Fruit fly (Drosophila melanogaster): ENCODE results near the gene CG42327.

Gene CG42327

DNA sequence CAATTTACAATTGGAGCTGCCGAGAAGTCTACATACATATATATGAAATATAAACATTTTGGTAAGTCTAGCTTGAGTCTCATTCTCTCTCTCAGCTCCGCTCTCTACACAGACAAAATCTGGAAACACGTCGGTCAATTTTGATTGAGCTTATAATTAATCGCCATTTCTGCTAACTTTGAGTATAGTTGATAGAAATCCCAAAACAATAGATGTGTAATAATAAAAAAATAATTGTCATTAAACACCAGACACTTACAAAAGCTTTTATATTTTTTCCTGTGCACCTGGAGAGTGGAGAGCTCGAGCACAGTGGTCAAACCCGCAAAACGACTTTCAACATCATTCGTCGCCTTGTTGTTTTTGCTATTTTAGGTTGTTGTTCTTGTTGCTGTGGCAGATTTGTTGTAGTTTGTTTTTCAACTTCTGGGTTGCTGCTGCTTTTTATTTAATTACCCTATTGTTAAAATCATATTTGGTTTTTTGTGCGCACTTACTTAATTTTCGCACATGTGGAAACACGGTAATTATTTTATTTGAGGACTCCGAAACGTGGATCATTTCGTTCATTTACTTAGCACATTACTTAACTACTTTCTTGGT is 766 bp downstream of the CG42327 start (continued):
- TF ChIP-seq CG3065 (GFP tag; optimal IDR thresholded peaks at IDR 0.05) (peak; percentile 82), CG7271 (tag; optimal IDR thresholded peaks at IDR 0.05) (peak; percentile 69), Ada2b (GFP tag; IDR thresholded peaks at IDR 0.05) (peak; percentile 97), ERR (GFP tag; optimal IDR thresholded peaks at IDR 0.05) (peak; percentile 91), dmrt99B (tag; optimal IDR thresholded peaks at IDR 0.05) (peak; percentile 97), lola (GFP tag; optimal IDR thresholded peaks at IDR 0.05) (peak in 1 of 3 experiments; percentile 92), chinmo (GFP tag; IDR thresholded peaks at IDR 0.05; ENCODE audit: partially characterized antibody) (0 out of 4 replicates have a peak, but pooled peaks have one; percentile 28), HLH54F (GFP tag; optimal IDR thresholded peaks at IDR 0.05) (peak; percentile 96), az2 (GFP tag; optimal IDR thresholded peaks at IDR 0.05) (peak; percentile 96), Dp (GFP tag; optimal IDR thresholded peaks at IDR 0.05) (peak; percentile 6), CG32767 (GFP tag; IDR thresholded peaks at IDR 0.05) (peak; percentile 94), otp (GFP tag; IDR thresholded peaks at IDR 0.05) (peak; percentile 95), Med (GFP tag) (peak; percentile 100), pum (GFP tag; optimal IDR thresholded peaks at IDR 0.05) (peak; percentile 93), HLH3B (GFP tag; IDR thresholded peaks at IDR 0.05) (peak; percentile 96), Trl (optimal IDR thresholded peaks at IDR 0.05) (peak; percentile 33 to 68), Trl (GFP tag; optimal IDR thresholded peaks at IDR 0.05) (peak; percentile 95), Six4 (GFP tag; optimal IDR thresholded peaks at IDR 0.05) (peak; percentile 95), CG7372 (GFP tag; IDR thresholded peaks at IDR 0.05) (peak; percentile 95), Nf-YC (tag; optimal IDR thresholded peaks at IDR 0.05) (peak; percentile 73), CG31224 (GFP tag; IDR thresholded peaks at IDR 0.05) (peak; percentile 94), nmo (GFP tag; optimal IDR thresholded peaks at IDR 0.05) (peak; percentile 96), CG7987 (GFP tag; optimal IDR thresholded peaks at IDR 0.05) (peak; percentile 92), chif (GFP tag; optimal IDR thresholded peaks at IDR 0.05) (peak; percentile 95 to 96), fd102C (GFP tag; optimal IDR thresholded peaks at IDR 0.05) (peak; percentile 56), ftz-f1 (GFP tag; optimal IDR thresholded peaks at IDR 0.05) (peak; percentile 53), CG10321 (GFP tag; IDR thresholded peaks at IDR 0.05) (peak; percentile 82), Hmr (GFP tag; optimal IDR thresholded peaks at IDR 0.05) (peak; percentile 97), CG16863 (GFP tag; optimal IDR thresholded peaks at IDR 0.05) (peak; percentile 93), disco-r (GFP tag; optimal IDR thresholded peaks at IDR 0.05) (peak; percentile 86), D19B (GFP tag; optimal IDR thresholded peaks at IDR 0.05) (peak; percentile 89), CG13424 (tag; optimal IDR thresholded peaks at IDR 0.05) (peak; percentile 97), CG6175 (GFP tag; IDR thresholded peaks at IDR 0.05) (peak; percentile 96), Drgx (GFP tag; IDR thresholded peaks at IDR 0.05) (peak; percentile 99), CHES-1-like (GFP tag; optimal IDR thresholded peaks at IDR 0.05) (peak; percentile 92), Sry-β (GFP tag; optimal IDR thresholded peaks at IDR 0.05) (peak; percentile 59), CG2712 (tag; optimal IDR thresholded peaks at IDR 0.05) (peak; percentile 98), CG10267 (tag; optimal IDR thresholded peaks at IDR 0.05) (peak; percentile 91), tio (GFP tag; optimal IDR thresholded peaks at IDR 0.05) (peak; percentile 95), CG8924 (tag; optimal IDR thresholded peaks at IDR 0.05) (peak; percentile 97), CG3726 (GFP tag; IDR thresholded peaks at IDR 0.05) (peak; percentile 95), CG8290 (GFP tag; optimal IDR thresholded peaks at IDR 0.05) (peak; percentile 80), CG8290 (tag; optimal IDR thresholded peaks at IDR 0.05) (peak in 1 of 2 experiments; percentile 96), bsh (GFP tag; optimal IDR thresholded peaks at IDR 0.05) (peak; percentile 98), pfk (GFP tag; optimal IDR thresholded peaks at IDR 0.05) (no peak), CG9876 (GFP tag; optimal IDR thresholded peaks at IDR 0.05) (peak; percentile 86), danr (GFP tag; IDR thresholded peaks at IDR 0.05) (peak; percentile 92), MBD-R2 (GFP tag; IDR thresholded peaks at IDR 0.05) (peak; percentile 94), Xbp1 (GFP tag; optimal IDR thresholded peaks at IDR 0.05) (peak; percentile 97), CG12744 (GFP tag; optimal IDR thresholded peaks at IDR 0.05) (peak; percentile 96)
